Worm (Caenorhabditis elegans): ENCODE data around the gene gcy-37.

The gcy-37 gene

DNA sequence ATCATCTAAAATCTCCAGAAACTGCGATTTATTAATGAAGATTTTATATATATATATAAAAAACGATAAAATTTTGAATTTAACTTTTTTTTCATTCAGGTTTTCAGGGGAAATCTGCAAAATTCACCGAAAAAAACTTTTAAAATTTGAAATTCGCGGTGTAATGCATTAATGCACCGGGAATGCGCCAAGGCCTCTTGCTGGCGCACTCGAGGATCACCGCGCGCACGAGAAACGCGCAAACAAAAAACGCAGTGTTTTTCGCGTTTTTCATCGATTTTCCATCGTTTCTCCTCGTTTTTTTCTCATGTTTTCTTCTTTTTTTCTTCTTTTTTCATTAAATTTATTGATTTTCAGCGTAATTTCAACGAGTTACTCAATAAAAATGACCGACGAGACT, 18.6 kb upstream of the gcy-37 start, which contains the start of gene hrpu-2 (continued):
- TF ChIP-seq lin-11 (tag; optimal IDR thresholded peaks at IDR 0.05), result peak; percentile 63
- TF ChIP-seq lin-13 (GFP tag; optimal IDR thresholded peaks at IDR 0.05), result peak; percentile 92
- TF ChIP-seq elt-3 (tag; optimal IDR thresholded peaks at IDR 0.05), result no peak
- TF ChIP-seq nhr-77 (tag; optimal IDR thresholded peaks at IDR 0.05), result no peak
- TF ChIP-seq ama-1 (optimal IDR thresholded peaks at IDR 0.05), result no peak
- no peak for TF ChIP-seq peb-1 (tag; optimal IDR thresholded peaks at IDR 0.05)
- no peak for TF ChIP-seq mbf-1 (tag; optimal IDR thresholded peaks at IDR 0.05)
- peak; percentile 78 for TF ChIP-seq nhr-25 (tag; optimal IDR thresholded peaks at IDR 0.05)
- TF ChIP-seq unc-62 (GFP tag; optimal IDR thresholded peaks at IDR 0.05), result no peak
- TF ChIP-seq Y55F3AM.14 (GFP tag; optimal IDR thresholded peaks at IDR 0.05), result no peak
- no peak for TF ChIP-seq ztf-11 (tag; optimal IDR thresholded peaks at IDR 0.05)
- TF ChIP-seq nhr-12 (tag; optimal IDR thresholded peaks at IDR 0.05), result no peak

DNA sequence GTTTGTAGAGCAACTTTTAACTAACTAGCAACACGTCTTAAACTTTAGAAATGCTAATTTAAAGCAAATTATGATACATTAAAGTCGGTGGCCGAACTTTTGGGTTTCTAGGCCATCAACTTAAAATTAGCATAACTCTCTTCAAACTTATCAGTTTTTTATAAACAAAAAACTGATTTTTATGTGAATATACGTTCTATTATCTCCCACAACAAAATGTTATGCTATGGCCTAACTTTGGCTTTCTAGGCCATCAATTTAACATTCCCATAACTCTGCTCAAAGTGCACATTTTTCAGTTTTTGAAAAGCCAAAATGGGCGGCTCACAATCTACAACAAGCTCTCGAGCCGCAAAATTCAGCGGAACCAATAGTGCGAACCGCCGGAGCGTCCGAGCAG, 16.3 kb upstream of the gcy-37 start, which contains the start of gene C54E4.1:
TSS of gene C54E4.1 (plus strand) at position 301 of the 400 bp plus-strand sequence.
- TF ChIP-seq nhr-21 (tag; optimal IDR thresholded peaks at IDR 0.05) (no peak), mdl-1 (tag; optimal IDR thresholded peaks at IDR 0.05) (no peak), nhr-77 (tag; optimal IDR thresholded peaks at IDR 0.05) (no peak), ceh-16 (tag; optimal IDR thresholded peaks at IDR 0.05) (no peak), elt-1 (tag; optimal IDR thresholded peaks at IDR 0.05) (no peak), crh-2 (tag; optimal IDR thresholded peaks at IDR 0.05) (no peak), C34F6.9 (tag; optimal IDR thresholded peaks at IDR 0.05) (no peak), snpc-4 (tag; optimal IDR thresholded peaks at IDR 0.05) (no peak), ztf-4 (tag; optimal IDR thresholded peaks at IDR 0.05) (no peak), nhr-25 (tag; optimal IDR thresholded peaks at IDR 0.05) (no peak), mab-5 (tag; optimal IDR thresholded peaks at IDR 0.05) (no peak), unc-55 (GFP tag; optimal IDR thresholded peaks at IDR 0.05) (no peak), F13H6.1 (tag; optimal IDR thresholded peaks at IDR 0.05) (no peak), nhr-129 (tag; optimal IDR thresholded peaks at IDR 0.05) (no peak), nhr-10 (tag; optimal IDR thresholded peaks at IDR 0.05) (no peak), ztf-1 (GFP tag; conservative IDR thresholded peaks at IDR 0.05) (no peak), lsy-2 (tag; optimal IDR thresholded peaks at IDR 0.05) (no peak), elt-3 (tag; optimal IDR thresholded peaks at IDR 0.05) (no peak), dmd-4 (tag; optimal IDR thresholded peaks at IDR 0.05) (no peak)

DNA sequence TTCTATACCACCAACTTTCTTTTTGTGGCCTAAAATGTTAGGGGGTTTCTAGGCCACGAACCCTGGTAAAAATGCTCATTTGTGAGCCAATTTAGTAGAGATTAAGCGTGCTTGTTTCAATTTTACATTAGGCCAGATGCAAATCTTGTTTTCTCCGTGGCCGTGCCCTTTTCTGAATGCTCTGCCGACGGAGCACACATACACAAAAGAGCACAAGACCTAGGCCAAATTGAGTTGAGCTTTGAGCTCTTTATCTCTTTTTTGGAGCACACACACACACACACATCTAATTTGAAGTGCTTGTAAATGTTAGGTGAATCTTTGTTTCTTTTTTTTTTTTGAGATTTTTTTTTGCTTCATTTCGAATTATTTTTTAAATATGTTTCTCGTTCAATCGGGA, 13.9 kb upstream of the gcy-37 start:
- no peak for TF ChIP-seq nhr-25 (tag; optimal IDR thresholded peaks at IDR 0.05)
- no peak for TF ChIP-seq gmeb-1 (tag; optimal IDR thresholded peaks at IDR 0.05)
- TF ChIP-seq nhr-237 (tag; optimal IDR thresholded peaks at IDR 0.05), result no peak

DNA sequence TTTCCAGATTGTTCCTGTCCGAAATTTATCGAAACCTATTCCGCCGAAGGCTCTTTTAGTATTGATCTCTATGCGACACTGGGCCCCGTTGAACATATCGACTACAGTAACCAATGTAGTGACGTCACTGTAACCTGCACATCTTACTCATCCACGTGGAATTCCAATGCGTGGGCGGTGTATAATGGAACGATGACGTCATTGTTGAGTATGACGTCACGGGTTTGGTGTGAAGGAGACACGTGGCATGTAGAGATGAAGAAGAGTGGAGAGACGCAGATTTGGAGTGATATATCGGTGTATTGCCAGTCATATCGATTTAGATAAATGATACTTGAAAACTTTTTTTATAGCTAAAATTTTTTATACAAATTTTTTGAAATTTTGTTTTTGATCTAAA, 11.4 kb upstream of the gcy-37 start:
- TF ChIP-seq mab-5 (tag; optimal IDR thresholded peaks at IDR 0.05) (no peak), zag-1 (tag; optimal IDR thresholded peaks at IDR 0.05) (no peak), nhr-10 (tag; optimal IDR thresholded peaks at IDR 0.05) (no peak), mbf-1 (tag; optimal IDR thresholded peaks at IDR 0.05) (no peak), C34F6.9 (tag; optimal IDR thresholded peaks at IDR 0.05) (no peak), sem-4 (tag; optimal IDR thresholded peaks at IDR 0.05) (no peak)

- peak; percentile 14 for TF ChIP-seq F13H6.1 (tag; optimal IDR thresholded peaks at IDR 0.05)
- no peak for TF ChIP-seq ceh-16 (tag; optimal IDR thresholded peaks at IDR 0.05)
- TF ChIP-seq elt-1 (tag; optimal IDR thresholded peaks at IDR 0.05), result no peak
- TF ChIP-seq nhr-11 (tag; optimal IDR thresholded peaks at IDR 0.05), result no peak
- TF ChIP-seq unc-62 (GFP tag; optimal IDR thresholded peaks at IDR 0.05), result no peak
- no peak for TF ChIP-seq crh-2 (tag; optimal IDR thresholded peaks at IDR 0.05)
Measured at ce11 chrIV:2168514-2168913, 9.5 kb upstream of the gcy-37 start, which contains the start of gene C54E4.4. Gene C54E4.4, minus strand, starts transcription at chrIV:2168614.

DNA sequence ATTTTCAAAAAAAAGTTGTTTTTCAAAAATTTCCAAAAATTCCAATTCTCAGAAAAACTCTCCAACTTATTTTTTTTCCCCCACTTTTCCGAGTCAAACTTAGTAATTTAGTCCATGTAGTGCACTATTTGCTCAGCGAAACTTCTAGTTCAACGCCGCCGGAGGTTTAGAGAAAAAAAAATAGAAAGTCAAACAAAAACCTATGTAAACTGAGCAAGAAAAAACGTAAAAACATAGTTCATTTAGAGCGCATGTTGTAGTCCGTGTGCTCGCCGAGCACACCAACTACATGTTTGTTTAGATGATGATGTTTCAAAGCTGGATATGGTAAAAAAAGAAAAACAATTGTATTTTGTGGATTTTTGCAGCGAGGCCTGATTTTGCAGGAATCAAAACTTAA, 3.3 kb upstream of the gcy-37 start:
- TF ChIP-seq ztf-11 (tag; optimal IDR thresholded peaks at IDR 0.05) (no peak), mab-5 (tag; optimal IDR thresholded peaks at IDR 0.05) (no peak), F13H6.1 (tag; optimal IDR thresholded peaks at IDR 0.05) (peak; percentile 66)
